Fruit fly (Drosophila melanogaster): Measurements from ENCODE around the gene CG7720.

The CG7720 gene

DNA sequence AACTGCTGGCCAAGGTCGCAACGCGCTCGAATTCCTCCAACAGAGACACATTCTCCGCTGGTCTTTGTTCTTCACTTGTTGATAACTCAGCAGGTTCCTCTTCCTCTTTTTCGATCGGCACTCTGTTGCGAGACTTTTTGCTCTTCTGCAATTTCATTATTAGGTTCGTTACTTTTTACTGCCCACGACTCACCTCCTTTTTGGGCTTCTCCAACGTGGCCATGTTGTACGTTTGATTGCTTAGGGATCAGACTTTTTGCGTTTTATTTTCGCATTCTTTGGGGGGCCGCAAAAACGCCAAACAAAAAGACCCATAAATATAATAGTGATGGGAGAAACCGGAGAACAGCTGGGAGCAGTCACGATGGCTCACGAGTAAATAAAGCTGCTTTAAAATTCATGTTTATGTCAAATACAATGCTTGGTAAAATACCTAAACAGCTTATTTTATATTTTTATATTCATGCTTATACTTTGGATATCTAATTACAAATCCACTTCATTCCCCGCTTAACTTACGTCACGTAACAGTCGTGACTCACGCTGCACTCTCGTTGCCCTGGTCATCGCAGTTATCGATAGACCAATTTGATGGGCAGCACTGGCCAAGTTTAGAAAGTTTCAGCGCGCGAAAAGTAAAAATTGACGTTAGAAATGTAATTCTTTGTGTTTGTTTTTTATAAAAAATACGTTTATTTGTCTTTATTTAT lies 36.3 kb downstream of the CG7720 start, which contains the start of gene Epg5 (continued):
- TF ChIP-seq BtbVII (GFP tag; optimal IDR thresholded peaks at IDR 0.05) (no peak), CG11247 (GFP tag; IDR thresholded peaks at IDR 0.05) (peak; percentile 49; the same call in 1 of the 2 replicates), Asciz (GFP tag; optimal IDR thresholded peaks at IDR 0.05) (no peak), CG15696 (tag; optimal IDR thresholded peaks at IDR 0.05) (peak; percentile 71), tx (GFP tag; optimal IDR thresholded peaks at IDR 0.05) (peak; percentile 38), CG11695 (GFP tag; IDR thresholded peaks at IDR 0.05) (no peak), CG10147 (GFP tag; optimal IDR thresholded peaks at IDR 0.05) (no peak), usp (GFP tag; optimal IDR thresholded peaks at IDR 0.05) (no peak), CG11456 (GFP tag; IDR thresholded peaks at IDR 0.05) (peak; percentile 64; the same call in 1 of the 3 replicates), NfI (GFP tag; optimal IDR thresholded peaks at IDR 0.05) (no peak), ranshi (GFP tag; IDR thresholded peaks at IDR 0.05) (peak; percentile 68; the same call in 1 of the 2 replicates), MESR4 (GFP tag; optimal IDR thresholded peaks at IDR 0.05) (peak; percentile 55), stwl (tag; optimal IDR thresholded peaks at IDR 0.05) (peak; percentile 70), Stat92E (GFP tag; optimal IDR thresholded peaks at IDR 0.05) (no peak), CG6683 (GFP tag; optimal IDR thresholded peaks at IDR 0.05) (no peak), danr (GFP tag; IDR thresholded peaks at IDR 0.05) (no peak), CG3995 (GFP tag; optimal IDR thresholded peaks at IDR 0.05) (peak; percentile 80), ERR (GFP tag; optimal IDR thresholded peaks at IDR 0.05) (peak; percentile 20), Eip74EF (GFP tag; optimal IDR thresholded peaks at IDR 0.05) (no peak), croc (GFP tag; conservative IDR thresholded peaks at IDR 0.05) (peak; percentile 62), CG34224 (GFP tag; IDR thresholded peaks at IDR 0.05; ENCODE audit: partially characterized antibody) (peak; percentile 97), CG12236 (GFP tag; optimal IDR thresholded peaks at IDR 0.05) (no peak), dmrt99B (tag; optimal IDR thresholded peaks at IDR 0.05) (no peak), CG7963 (GFP tag; IDR thresholded peaks at IDR 0.05; ENCODE audit: partially characterized antibody) (peak; percentile 88), CG12299 (tag; optimal IDR thresholded peaks at IDR 0.05) (peak; percentile 29), CG15514 (GFP tag; optimal IDR thresholded peaks at IDR 0.05) (peak; percentile 77), wdn (GFP tag; IDR thresholded peaks at IDR 0.05) (peak; percentile 54; the same call in 1 of the 2 replicates), disco-r (GFP tag; optimal IDR thresholded peaks at IDR 0.05) (no peak), br (optimal IDR thresholded peaks at IDR 0.05) (no peak), HLH4C (GFP tag; IDR thresholded peaks at IDR 0.05; ENCODE audit: partially characterized antibody) (peak; percentile 96), pum (GFP tag; optimal IDR thresholded peaks at IDR 0.05) (peak; percentile 67), Spps (tag; optimal IDR thresholded peaks at IDR 0.05) (peak; percentile 4), Trl (optimal IDR thresholded peaks at IDR 0.05) (no peak), Trl (GFP tag; optimal IDR thresholded peaks at IDR 0.05) (peak; percentile 70), pita (GFP tag; optimal IDR thresholded peaks at IDR 0.05) (no peak), ems (GFP tag; optimal IDR thresholded peaks at IDR 0.05) (peak; percentile 86), CG5180 (GFP tag; optimal IDR thresholded peaks at IDR 0.05) (no peak), CG1647 (GFP tag; optimal IDR thresholded peaks at IDR 0.05) (peak; percentile 77), Mes4 (GFP tag; optimal IDR thresholded peaks at IDR 0.05) (no peak), MBD-R2 (GFP tag; IDR thresholded peaks at IDR 0.05) (peak; percentile 83), CG14965 (GFP tag; optimal IDR thresholded peaks at IDR 0.05; ENCODE audit: borderline replicate concordance) (no peak), ewg (GFP tag; optimal IDR thresholded peaks at IDR 0.05) (peak; percentile 27), Hmx (GFP tag; optimal IDR thresholded peaks at IDR 0.05) (no peak), CG17385 (GFP tag; optimal IDR thresholded peaks at IDR 0.05) (peak; percentile 68), CG17186 (GFP tag; optimal IDR thresholded peaks at IDR 0.05) (peak; percentile 4), Hey (tag; optimal IDR thresholded peaks at IDR 0.05) (no peak), dimm (GFP tag; IDR thresholded peaks at IDR 0.05) (no peak), Sin3A (optimal IDR thresholded peaks at IDR 0.05) (peak; percentile 93), CG17568 (GFP tag; optimal IDR thresholded peaks at IDR 0.05) (no peak), ken (GFP tag; IDR thresholded peaks at IDR 0.05) (peak; percentile 62; the same call in 1 of the 3 replicates)

All from whole organism, embryonic.